Worm (Caenorhabditis elegans): ENCODE measurements around the gene dlhd-1.
A peak's percentile ranks its signal among the peaks of the same experiment; 100 is the strongest.

ce11 chrII:1140689-1141088 lies 31.2 kb downstream of the dlhd-1 start, which contains the start of gene W09B6.4:
- TF ChIP-seq ama-1 (optimal IDR thresholded peaks at IDR 0.05) (no peak), ama-1 (GFP tag; optimal IDR thresholded peaks at IDR 0.05) (no peak), F55B11.4 (tag; optimal IDR thresholded peaks at IDR 0.05; ENCODE audit: borderline replicate concordance, insufficient read depth) (no peak), ZK185.1 (tag; optimal IDR thresholded peaks at IDR 0.05; ENCODE audit: poor library complexity, severe bottlenecking) (no peak), F52B5.7 (tag; optimal IDR thresholded peaks at IDR 0.05) (no peak), lin-54 (GFP tag; optimal IDR thresholded peaks at IDR 0.05) (no peak), T07F8.4 (tag; optimal IDR thresholded peaks at IDR 0.05) (no peak), nhr-80 (tag; optimal IDR thresholded peaks at IDR 0.05) (peak; percentile 58), ztf-3 (GFP tag; optimal IDR thresholded peaks at IDR 0.05) (no peak), zfh-2 (GFP tag; conservative IDR thresholded peaks at IDR 0.05) (no peak)
